Fruit fly (Drosophila melanogaster) whole organism, embryonic: ENCODE data around the gene Grip91.

Experiments
- Ada2b ChIP-seq: fragments of 200-800 bp; sonication (Bioruptor generic); IDR thresholded peaks from 2 replicates; pipeline ENCODE4 v1.3.6; 2022; ENCODE audit warnings: missing biosample characterization, missing genetic modification characterization
- BtbVII ChIP-seq: fragments of 200-800 bp; sonication (Bioruptor generic); optimal IDR thresholded peaks from 3 replicates; lab custom pipeline; 2017; ENCODE audit warnings: missing biosample characterization, mild to moderate bottlenecking, missing genetic modification characterization
- Bteb2 ChIP-seq: fragments of 200-800 bp; sonication (Bioruptor generic); optimal IDR thresholded peaks from 2 replicates; lab custom pipeline; 2016; ENCODE audit warnings: missing biosample characterization, missing genetic modification characterization
- CG11504 ChIP-seq: fragments of 200-800 bp; sonication (Bioruptor generic); optimal IDR thresholded peaks from 3 replicates; lab custom pipeline; 2019; ENCODE audit warnings: missing biosample characterization, mild to moderate bottlenecking, missing genetic modification characterization, moderate library complexity
- CG12659 ChIP-seq: fragments of 200-800 bp; sonication (Bioruptor generic); optimal IDR thresholded peaks from 3 replicates; lab custom pipeline; 2017; ENCODE audit warnings: mild to moderate bottlenecking, missing biosample characterization, missing genetic modification reagents, missing genetic modification characterization
- CG14965 ChIP-seq: fragments of 200-800 bp; sonication (Bioruptor generic); optimal IDR thresholded peaks from 2 replicates; lab custom pipeline; 2016; ENCODE audit warnings: missing biosample characterization, missing genetic modification characterization, borderline replicate concordance
- CG15269 ChIP-seq: fragments of 200-800 bp; sonication (Bioruptor generic); optimal IDR thresholded peaks from 2 replicates; lab custom pipeline; 2018; ENCODE audit warnings: missing biosample characterization, mild to moderate bottlenecking, missing genetic modification characterization, moderate library complexity
- CG17385 ChIP-seq: fragments of 200-800 bp; sonication (Bioruptor generic); optimal IDR thresholded peaks from 3 replicates; lab custom pipeline; 2018; ENCODE audit warnings: missing biosample characterization, mild to moderate bottlenecking, missing genetic modification characterization
- CG1792 ChIP-seq: fragments of 200-800 bp; sonication (Bioruptor generic); optimal IDR thresholded peaks from 2 replicates; lab custom pipeline; 2016; ENCODE audit warnings: missing biosample characterization, missing genetic modification characterization
- CG18011 ChIP-seq: fragments of 200-800 bp; sonication (Bioruptor generic); optimal IDR thresholded peaks from 2 replicates; lab custom pipeline; 2017; ENCODE audit warnings: missing biosample characterization, missing genetic modification characterization, mild to moderate bottlenecking, moderate library complexity, missing genotype
- CG1832 ChIP-seq: fragments of 200-800 bp; sonication (Bioruptor generic); optimal IDR thresholded peaks from 2 replicates; lab custom pipeline; 2017; ENCODE audit warnings: missing biosample characterization, mild to moderate bottlenecking, missing genetic modification characterization, inconsistent platforms
- CG2678 ChIP-seq: fragments of 200-800 bp; sonication (Bioruptor generic); optimal IDR thresholded peaks from 3 replicates; lab custom pipeline; 2019; ENCODE audit warnings: missing biosample characterization, mild to moderate bottlenecking, missing genetic modification characterization, moderate library complexity
- CG33557 ChIP-seq: fragments of 200-800 bp; sonication (Bioruptor generic); optimal IDR thresholded peaks from 2 replicates; lab custom pipeline; 2019; ENCODE audit warnings: missing biosample characterization, mild to moderate bottlenecking, missing genetic modification characterization, moderate library complexity
- CG34422 ChIP-seq: fragments of 200-800 bp; sonication (Bioruptor generic); IDR thresholded peaks from 3 replicates; pipeline ENCODE4 v1.3.6; 2022; ENCODE audit warnings: missing biosample characterization, missing genetic modification characterization
- CG4730 ChIP-seq: fragments of 200-800 bp; sonication (Bioruptor generic); IDR thresholded peaks from 2 replicates; pipeline ENCODE4 v1.3.6; 2022; ENCODE audit warnings: missing biosample characterization, missing genetic modification characterization
- CG5245 ChIP-seq: fragments of 200-800 bp; sonication (Bioruptor generic); optimal IDR thresholded peaks from 3 replicates; lab custom pipeline; 2016; ENCODE audit warnings: missing biosample characterization, missing genetic modification characterization
- CG7745 ChIP-seq: fragments of 200-800 bp; sonication (Bioruptor generic); optimal IDR thresholded peaks from 2 replicates; lab custom pipeline; 2018; ENCODE audit warnings: missing biosample characterization, mild to moderate bottlenecking, missing genetic modification characterization, moderate library complexity
- CG7839 ChIP-seq: fragments of 200-800 bp; sonication (Bioruptor generic); optimal IDR thresholded peaks from 3 replicates; lab custom pipeline; 2018; ENCODE audit warnings: missing biosample characterization, mild to moderate bottlenecking, missing genetic modification characterization, moderate library complexity
- CG8924 ChIP-seq: fragments of 200-800 bp; optimal IDR thresholded peaks from 3 replicates; lab custom pipeline; 2019; ENCODE audit warnings: missing biosample characterization, mild to moderate bottlenecking, missing genetic modification characterization, moderate library complexity
- D19A ChIP-seq: fragments of 200-800 bp; optimal IDR thresholded peaks from 3 replicates; lab custom pipeline; 2019; ENCODE audit warnings: missing biosample characterization, mild to moderate bottlenecking, missing genetic modification characterization, moderate library complexity
- Ets65A ChIP-seq: fragments of 200-800 bp; sonication (Bioruptor generic); peaks from one replicate; lab custom pipeline; 2016; ENCODE audit warnings: missing biosample characterization, missing genetic modification characterization
- Hr51 ChIP-seq, 2 experiments: fragments of 200-800 bp; sonication (Bioruptor generic); optimal IDR thresholded peaks; 2 replicates in 1 of 2; 3 replicates in 1 of 2; lab custom pipeline; 2016 to 2018; ENCODE audit warnings: missing biosample characterization in 2 of 2, missing genetic modification characterization in 2 of 2, mild to moderate bottlenecking in 1 of 2, moderate library complexity in 1 of 2
- Lhr ChIP-seq: fragments of 200-800 bp; sonication (Bioruptor generic); optimal IDR thresholded peaks from 3 replicates; lab custom pipeline; 2017; ENCODE audit warnings: mild to moderate bottlenecking, missing biosample characterization, missing genetic modification reagents, missing genetic modification characterization
- Med ChIP-seq: fragments of 200-800 bp; sonication (Bioruptor generic); peaks from one replicate; lab custom pipeline; 2016; ENCODE audit warnings: missing biosample characterization, missing genetic modification characterization, mild to moderate bottlenecking, inconsistent platforms, moderate library complexity
- Pdp1 ChIP-seq, 2 experiments: fragments of 200-800 bp; sonication (Bioruptor generic); optimal IDR thresholded peaks; 3 replicates each; lab custom pipeline; 2016; ENCODE audit warnings: missing biosample characterization in 2 of 2, missing genetic modification characterization in 2 of 2, mild to moderate bottlenecking in 1 of 2, moderate library complexity in 1 of 2
- Poxn ChIP-seq: fragments of 200-800 bp; sonication (Bioruptor generic); IDR thresholded peaks from 2 replicates; pipeline ENCODE4 v1.3.6; 2022; ENCODE audit warnings: missing biosample characterization, missing genetic modification characterization
- Sox102F ChIP-seq: fragments of 200-800 bp; sonication (Bioruptor generic); optimal IDR thresholded peaks from 2 replicates; lab custom pipeline; 2018; ENCODE audit warnings: missing biosample characterization, mild to moderate bottlenecking, missing genetic modification characterization, moderate library complexity
- Trl ChIP-seq, 3 experiments: fragments of >200 bp in 2 of 3; fragments of 200-800 bp in 1 of 3; sonication (Bioruptor generic) in 1 of 3; optimal IDR thresholded peaks; 2 replicates in 1 of 3; 3 replicates in 2 of 3; lab custom pipeline; 2016 to 2017; ENCODE audit warnings: missing biosample characterization in 1 of 3, missing genetic modification characterization in 1 of 3
- al ChIP-seq: fragments of 200-800 bp; sonication (Bioruptor generic); IDR thresholded peaks from 2 replicates; pipeline ENCODE4 v1.3.6; 2022; ENCODE audit warnings: missing biosample characterization, missing genetic modification characterization
- caup ChIP-seq: fragments of 200-800 bp; sonication (Bioruptor generic); optimal IDR thresholded peaks from 3 replicates; lab custom pipeline; 2017; ENCODE audit warnings: missing biosample characterization, mild to moderate bottlenecking, missing genetic modification characterization, moderate library complexity; ENCODE audit not compliant: severe bottlenecking
- chm ChIP-seq: fragments of 200-800 bp; sonication (Bioruptor generic); IDR thresholded peaks from 2 replicates; pipeline ENCODE4 v1.3.6; 2022; ENCODE audit warnings: missing biosample characterization, missing genetic modification characterization
- crol ChIP-seq: fragments of 200-800 bp; sonication (Bioruptor generic); IDR thresholded peaks from 2 replicates; pipeline ENCODE4 v1.3.6; 2022; ENCODE audit warnings: missing biosample characterization, missing genetic modification characterization
- dmrt99B ChIP-seq: fragments of 200-800 bp; sonication (Bioruptor generic); optimal IDR thresholded peaks from 2 replicates; lab custom pipeline; 2018; ENCODE audit warnings: missing biosample characterization, mild to moderate bottlenecking, missing genetic modification characterization, moderate library complexity
- dysf ChIP-seq: fragments of 200-800 bp; sonication (Bioruptor generic); IDR thresholded peaks from 3 replicates; pipeline ENCODE4 v1.3.6; 2022; ENCODE audit warnings: missing biosample characterization, missing genetic modification characterization
- eyg ChIP-seq: fragments of 200-800 bp; sonication (Bioruptor generic); optimal IDR thresholded peaks from 3 replicates; lab custom pipeline; 2016; ENCODE audit warnings: missing biosample characterization, missing genetic modification characterization
- gem ChIP-seq: fragments of 200-800 bp; sonication (Bioruptor generic); optimal IDR thresholded peaks from 2 replicates; lab custom pipeline; 2019; ENCODE audit warnings: missing biosample characterization, mild to moderate bottlenecking, missing genetic modification characterization, moderate library complexity
- grau ChIP-seq: fragments of 200-800 bp; optimal IDR thresholded peaks from 3 replicates; lab custom pipeline; 2019; ENCODE audit warnings: missing biosample characterization, mild to moderate bottlenecking, missing genetic modification characterization, moderate library complexity
- hb ChIP-seq: fragments of 200-800 bp; sonication (Bioruptor generic); IDR thresholded peaks from 3 replicates; pipeline ENCODE4 v1.3.6; 2022; ENCODE audit warnings: missing biosample characterization, missing genetic modification characterization; ENCODE audit not compliant: partially characterized antibody
- insv ChIP-seq, 2 experiments: fragments of 200-800 bp; sonication (Bioruptor generic); optimal IDR thresholded peaks; 3 replicates each; lab custom pipeline; 2016 to 2018; ENCODE audit warnings: missing biosample characterization in 2 of 2, missing genetic modification characterization in 2 of 2
- jumu ChIP-seq: fragments of 200-800 bp; sonication (Bioruptor generic); optimal IDR thresholded peaks from 3 replicates; lab custom pipeline; 2016; ENCODE audit warnings: missing biosample characterization, missing genetic modification characterization
- lov ChIP-seq, 2 experiments: fragments of 200-800 bp in 1 of 2; fragments of >200 bp in 1 of 2; sonication (Bioruptor generic) in 1 of 2; IDR thresholded peaks in 1 of 2; optimal IDR thresholded peaks in 1 of 2; 2 replicates in 1 of 2; 3 replicates in 1 of 2; pipeline versions ENCODE4 v1.3.6 to Lab custom; 2017 to 2022; ENCODE audit warnings: missing biosample characterization in 1 of 2, missing genetic modification characterization in 1 of 2
- nau ChIP-seq: fragments of 200-800 bp; sonication (Bioruptor generic); optimal IDR thresholded peaks from 3 replicates; lab custom pipeline; 2017; ENCODE audit warnings: missing biosample characterization, mild to moderate bottlenecking, missing genetic modification characterization, missing genetic modification reagents
- row ChIP-seq: fragments of 200-800 bp; sonication (Bioruptor generic); IDR thresholded peaks from 3 replicates; pipeline ENCODE4 v1.3.6; 2022; ENCODE audit warnings: missing biosample characterization, missing genetic modification characterization
- sob ChIP-seq: fragments of 200-800 bp; sonication (Bioruptor generic); IDR thresholded peaks from 2 replicates; pipeline ENCODE4 v1.3.6; 2022; ENCODE audit warnings: missing biosample characterization, missing genetic modification characterization
- sr ChIP-seq: fragments of 200-800 bp; sonication (Bioruptor generic); IDR thresholded peaks from 3 replicates; pipeline ENCODE4 v1.3.6; 2022; ENCODE audit warnings: missing biosample characterization, missing genetic modification characterization
- zfh1 ChIP-seq: fragments of 200-800 bp; sonication (Bioruptor generic); IDR thresholded peaks from 3 replicates; pipeline ENCODE4 v1.3.6; 2022; ENCODE audit warnings: missing biosample characterization, missing genetic modification characterization

Grip91 gene

dm6 chrX:13699666-13700065, 44.8 kb downstream of the Grip91 start:
- TF ChIP-seq CG14965 (GFP tag; lab: Kevin White, UChicago) (no peak), Ets65A (peak; percentile 69)

- TF ChIP-seq Poxn, result no peak
- TF ChIP-seq CG2678, result peak; percentile 7
- peak in 1 of 2 experiments; percentile 2 for TF ChIP-seq Trl (optimal IDR thresholded peaks at IDR 0.05; lab: Kevin White, UChicago)
- TF ChIP-seq Trl (GFP tag; optimal IDR thresholded peaks at IDR 0.05; lab: Kevin White, UChicago), result no peak
- peak; percentile 57; the same call in 1 of the 2 replicates for TF ChIP-seq crol
- peak; percentile 84 for TF ChIP-seq sr
- peak; percentile 1 for TF ChIP-seq CG7839 (tag; lab: Kevin White, UChicago)
- TF ChIP-seq BtbVII (GFP tag; lab: Kevin White, UChicago), result no peak
- no peak for TF ChIP-seq Ada2b (GFP tag; lab: Robert Waterston, UW)
- TF ChIP-seq CG1792 (GFP tag; lab: Kevin White, UChicago), result no peak
- peak; percentile 14 for TF ChIP-seq CG17385 (GFP tag; lab: Kevin White, UChicago)
- TF ChIP-seq dmrt99B, result peak; percentile 1
- peak; percentile 34 for TF ChIP-seq gem (tag; lab: Kevin White, UChicago)
- TF ChIP-seq Lhr (GFP tag; lab: Kevin White, UChicago), result no peak
- peak in 1 of 2 experiments; percentile 82 for TF ChIP-seq Pdp1 (GFP tag; optimal IDR thresholded peaks at IDR 0.05; lab: Kevin White, UChicago)
- TF ChIP-seq CG7745, result no peak
- no peak for TF ChIP-seq CG18011 (GFP tag; lab: Kevin White, UChicago)
- TF ChIP-seq D19A (tag; lab: Kevin White, UChicago), result peak; percentile 62
- TF ChIP-seq Med (GFP tag; lab: Kevin White, UChicago), result no peak
- TF ChIP-seq dysf (GFP tag; lab: Robert Waterston, UW), result 0 out of 3 replicates have a peak, but pooled peaks have one; percentile 29
- no peak for TF ChIP-seq grau (tag; lab: Kevin White, UChicago)
- no peak for TF ChIP-seq zfh1 (GFP tag; lab: Robert Waterston, UW)
- TF ChIP-seq CG15269 (tag; lab: Kevin White, UChicago), result peak; percentile 23
- no peak for TF ChIP-seq insv (GFP tag; optimal IDR thresholded peaks at IDR 0.05; lab: Kevin White, UChicago)
- TF ChIP-seq caup (GFP tag; lab: Kevin White, UChicago), result no peak
- no peak for TF ChIP-seq CG4730 (GFP tag; lab: Robert Waterston, UW)
- TF ChIP-seq jumu (GFP tag; lab: Kevin White, UChicago), result no peak
- TF ChIP-seq sob (GFP tag; lab: Robert Waterston, UW), result 0 out of 2 replicates have a peak, but pooled peaks have one; percentile 14
- no peak for TF ChIP-seq lov (optimal IDR thresholded peaks at IDR 0.05; lab: Kevin White, UChicago)
- no peak for TF ChIP-seq lov (GFP tag; IDR thresholded peaks at IDR 0.05; lab: Robert Waterston, UW)
- peak; percentile 19 for TF ChIP-seq nau (GFP tag; lab: Kevin White, UChicago)
- peak in 1 of 2 experiments; percentile 12 for TF ChIP-seq Hr51 (GFP tag; optimal IDR thresholded peaks at IDR 0.05; lab: Kevin White, UChicago)
- TF ChIP-seq CG34422, result no peak
- no peak for TF ChIP-seq CG5245
- no peak for TF ChIP-seq CG8924 (tag; lab: Kevin White, UChicago)
- no peak for TF ChIP-seq chm (GFP tag; lab: Robert Waterston, UW)
- TF ChIP-seq Sox102F (GFP tag; lab: Kevin White, UChicago), result peak; percentile 5
- no peak for TF ChIP-seq CG1832 (GFP tag; lab: Kevin White, UChicago)
- TF ChIP-seq row, result peak; percentile 29; the same call in 1 of the 3 replicates
- TF ChIP-seq Bteb2 (GFP tag; lab: Kevin White, UChicago), result no peak
- TF ChIP-seq CG11504 (tag; lab: Kevin White, UChicago), result peak; percentile 26
- TF ChIP-seq CG33557 (GFP tag; lab: Kevin White, UChicago), result no peak
- no peak for TF ChIP-seq eyg (GFP tag; lab: Kevin White, UChicago)
- TF ChIP-seq hb (GFP tag; lab: Robert Waterston, UW), result no peak
- TF ChIP-seq al (GFP tag; lab: Robert Waterston, UW), result no peak
- no peak for TF ChIP-seq CG12659
Observed at dm6 chrX:13698717-13699427, 45.6 kb downstream of the Grip91 start.
